Worm (Caenorhabditis elegans) whole organism, early embryonic: ENCODE results near the gene clec-52.

Experiments used
- B0310.2 ChIP-seq: sonication (generic microtip); optimal IDR thresholded peaks from 2 replicates; lab custom pipeline; 2016; ENCODE audit warnings: mild to moderate bottlenecking, missing genetic modification characterization, missing compliant biosample characterization
- F13C5.2 ChIP-seq: sonication (generic microtip); optimal IDR thresholded peaks from 2 replicates; lab custom pipeline; 2017; ENCODE audit warnings: mild to moderate bottlenecking, missing genetic modification characterization, inconsistent platforms, missing compliant biosample characterization
- aly-1 ChIP-seq: sonication (generic microtip); optimal IDR thresholded peaks from 2 replicates; lab custom pipeline; 2016; ENCODE audit warnings: missing genetic modification characterization, missing compliant biosample characterization
- ama-1 ChIP-seq: fragments of 150-350 bp; optimal IDR thresholded peaks from 2 replicates; lab custom pipeline; 2014
- ceh-13 ChIP-seq: fragments of 200-800 bp; sonication (Bioruptor generic); optimal IDR thresholded peaks from 2 replicates; lab custom pipeline; 2018; ENCODE audit warnings: mild to moderate bottlenecking, missing genetic modification characterization, missing compliant biosample characterization
- ceh-36 ChIP-seq: sonication (generic microtip); optimal IDR thresholded peaks from 2 replicates; lab custom pipeline; 2016; ENCODE audit warnings: missing genetic modification characterization, inconsistent platforms, missing compliant biosample characterization
- ets-7 ChIP-seq: sonication (generic microtip); optimal IDR thresholded peaks from 2 replicates; lab custom pipeline; 2016; ENCODE audit warnings: missing genotype, missing genetic modification characterization, missing compliant biosample characterization
- flt-1 ChIP-seq: fragments of 200-800 bp; sonication (Bioruptor generic); IDR thresholded peaks from 2 replicates; pipeline ENCODE4 v1.3.6; 2022; ENCODE audit warnings: missing genetic modification characterization, missing compliant biosample characterization
- hmbx-1 ChIP-seq: sonication (generic microtip); optimal IDR thresholded peaks from 2 replicates; lab custom pipeline; 2016; ENCODE audit warnings: mild to moderate bottlenecking, missing genetic modification characterization, missing compliant biosample characterization
- hnd-1 ChIP-seq: sonication (generic microtip); optimal IDR thresholded peaks from 2 replicates; lab custom pipeline; 2016; ENCODE audit warnings: missing genetic modification characterization, missing compliant biosample characterization
- pes-1 ChIP-seq: fragments of 200-800 bp; sonication (Bioruptor generic); IDR thresholded peaks from 2 replicates; pipeline ENCODE4 v1.3.6; 2022; ENCODE audit warnings: missing genetic modification reagents, missing genetic modification characterization, missing compliant biosample characterization
- tbx-11 ChIP-seq: fragments of 200-800 bp; sonication (Bioruptor generic); IDR thresholded peaks from 2 replicates; pipeline ENCODE4 v1.3.6; 2022; ENCODE audit warnings: missing genetic modification characterization, missing compliant biosample characterization

DNA sequence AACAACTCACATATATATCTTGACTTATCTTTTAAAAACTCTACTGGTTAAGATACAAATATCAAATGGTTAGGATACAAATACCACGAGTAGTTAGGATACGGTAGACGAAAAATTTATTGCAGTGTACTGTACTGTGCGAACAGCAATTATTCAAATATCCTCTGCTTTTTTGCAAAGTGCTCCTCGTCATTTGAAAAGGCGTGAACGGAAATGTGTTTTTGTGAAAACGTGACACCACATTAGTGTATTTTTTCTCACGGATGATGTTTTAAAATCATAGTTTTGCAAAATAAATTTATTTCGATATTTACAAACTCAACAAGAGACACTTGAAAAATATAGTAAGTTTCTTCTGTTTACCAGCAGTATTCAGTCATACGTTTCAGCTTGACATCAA, 49.8 kb downstream of the clec-52 start, which contains the start of gene F42G8.8:
- no peak for TF ChIP-seq ama-1 (lab: Kevin White, UChicago)
- TF ChIP-seq F13C5.2 (tag; lab: Kevin White, UChicago), result no peak
- TF ChIP-seq ets-7 (tag; lab: Kevin White, UChicago), result no peak
- TF ChIP-seq hnd-1 (tag; lab: Kevin White, UChicago), result no peak
- no peak for TF ChIP-seq ceh-13
- no peak for TF ChIP-seq aly-1 (tag; lab: Kevin White, UChicago)
- no peak for TF ChIP-seq pes-1 (GFP tag; lab: Robert Waterston, UW)
- no peak for TF ChIP-seq B0310.2 (tag; lab: Kevin White, UChicago)
- no peak for TF ChIP-seq flt-1 (GFP tag; lab: Robert Waterston, UW)
- TF ChIP-seq tbx-11 (GFP tag; lab: Robert Waterston, UW), result no peak
- no peak for TF ChIP-seq hmbx-1 (tag; lab: Kevin White, UChicago)
- no peak for TF ChIP-seq ceh-36 (tag; lab: Kevin White, UChicago)
